Fruit fly (Drosophila melanogaster) whole organism, embryonic: ENCODE data around the gene cdi.

Experiments used
- Antp ChIP-seq: fragments of 200-800 bp; sonication (Bioruptor generic); optimal IDR thresholded peaks from 3 replicates; lab custom pipeline; 2016; ENCODE audit warnings: missing biosample characterization, missing genetic modification characterization
- B-H1 ChIP-seq: fragments of 200-800 bp; sonication (Bioruptor generic); IDR thresholded peaks from 3 replicates; pipeline ENCODE4 v1.3.6; 2022; ENCODE audit warnings: missing biosample characterization, missing genetic modification characterization
- CG10462 ChIP-seq: fragments of 200-800 bp; sonication (Bioruptor generic); optimal IDR thresholded peaks from 2 replicates; lab custom pipeline; 2016; ENCODE audit warnings: missing biosample characterization, missing genetic modification characterization
- CG11398 ChIP-seq: fragments of 200-800 bp; sonication (Bioruptor generic); optimal IDR thresholded peaks from 2 replicates; lab custom pipeline; 2016; ENCODE audit warnings: missing biosample characterization, missing genetic modification characterization
- CG11695 ChIP-seq: fragments of 200-800 bp; sonication (Bioruptor generic); IDR thresholded peaks from 3 replicates; pipeline ENCODE4 v1.3.6; 2022; ENCODE audit warnings: missing biosample characterization, missing genetic modification characterization
- CG12071 ChIP-seq: fragments of 200-800 bp; sonication (Bioruptor generic); optimal IDR thresholded peaks from 3 replicates; lab custom pipeline; 2018; ENCODE audit warnings: missing biosample characterization, mild to moderate bottlenecking, missing genetic modification characterization
- CG13775 ChIP-seq: fragments of 200-800 bp; sonication (Bioruptor generic); optimal IDR thresholded peaks from 3 replicates; lab custom pipeline; 2017; ENCODE audit warnings: missing biosample characterization, mild to moderate bottlenecking, missing genetic modification characterization
- CG16815 ChIP-seq: fragments of 200-800 bp; sonication (Bioruptor generic); optimal IDR thresholded peaks from 3 replicates; lab custom pipeline; 2017; ENCODE audit warnings: missing biosample characterization, mild to moderate bottlenecking, missing genetic modification characterization
- CG18599 ChIP-seq: fragments of 200-800 bp; sonication (Bioruptor generic); optimal IDR thresholded peaks from 3 replicates; lab custom pipeline; 2017; ENCODE audit warnings: missing biosample characterization, missing genetic modification characterization, mild to moderate bottlenecking, moderate library complexity, missing genetic modification reagents
- CG2202 ChIP-seq: fragments of 200-800 bp; sonication (Bioruptor generic); optimal IDR thresholded peaks from 2 replicates; lab custom pipeline; 2018; ENCODE audit warnings: missing biosample characterization, mild to moderate bottlenecking, missing genetic modification characterization
- CG30403 ChIP-seq: fragments of 200-800 bp; sonication (Bioruptor generic); optimal IDR thresholded peaks from 3 replicates; lab custom pipeline; 2016; ENCODE audit warnings: missing biosample characterization, missing genetic modification characterization
- CG4328 ChIP-seq: fragments of 200-800 bp; sonication (Bioruptor generic); optimal IDR thresholded peaks from 3 replicates; lab custom pipeline; 2017; ENCODE audit warnings: missing biosample characterization, missing genetic modification reagents, missing genetic modification characterization
- CG4707 ChIP-seq: fragments of 200-800 bp; sonication (Bioruptor generic); optimal IDR thresholded peaks from 2 replicates; lab custom pipeline; 2018; ENCODE audit warnings: missing biosample characterization, mild to moderate bottlenecking, missing genetic modification characterization, moderate library complexity
- CG5245 ChIP-seq: fragments of 200-800 bp; sonication (Bioruptor generic); optimal IDR thresholded peaks from 3 replicates; lab custom pipeline; 2016; ENCODE audit warnings: missing biosample characterization, missing genetic modification characterization
- CG6175 ChIP-seq: fragments of 200-800 bp; sonication (Bioruptor generic); IDR thresholded peaks from 3 replicates; pipeline ENCODE4 v1.3.6; 2022; ENCODE audit warnings: missing biosample characterization, missing genetic modification characterization
- CG6254 ChIP-seq: fragments of 200-800 bp; sonication (Bioruptor generic); optimal IDR thresholded peaks from 3 replicates; lab custom pipeline; 2017; ENCODE audit warnings: mild to moderate bottlenecking, missing biosample characterization, missing genetic modification reagents, missing genetic modification characterization
- Dek ChIP-seq: fragments of 200-800 bp; sonication (Bioruptor generic); optimal IDR thresholded peaks from 3 replicates; lab custom pipeline; 2019; ENCODE audit warnings: missing biosample characterization, mild to moderate bottlenecking, missing genetic modification characterization, moderate library complexity
- HLH4C ChIP-seq: fragments of 200-800 bp; sonication (Bioruptor generic); IDR thresholded peaks from 3 replicates; pipeline ENCODE4 v1.3.6; 2022; ENCODE audit warnings: missing biosample characterization, missing genetic modification characterization; ENCODE audit not compliant: partially characterized antibody
- MESR4 ChIP-seq: fragments of 200-800 bp; sonication (Bioruptor generic); optimal IDR thresholded peaks from 2 replicates; lab custom pipeline; 2018; ENCODE audit warnings: missing biosample characterization, mild to moderate bottlenecking, missing genetic modification characterization, moderate library complexity
- Mad ChIP-seq: fragments of 200-800 bp; sonication (Bioruptor generic); optimal IDR thresholded peaks from 2 replicates; lab custom pipeline; 2016; ENCODE audit warnings: missing biosample characterization, missing genetic modification characterization
- Mes4 ChIP-seq: fragments of 200-800 bp; sonication (Bioruptor generic); optimal IDR thresholded peaks from 2 replicates; lab custom pipeline; 2016; ENCODE audit warnings: missing biosample characterization, missing genetic modification characterization
- Neu2 ChIP-seq: fragments of 200-800 bp; sonication (Bioruptor generic); optimal IDR thresholded peaks from 3 replicates; lab custom pipeline; 2016; ENCODE audit warnings: missing biosample characterization, missing genetic modification characterization, borderline replicate concordance
- Oaz ChIP-seq: fragments of 200-800 bp; sonication (Bioruptor generic); IDR thresholded peaks from 2 replicates; pipeline ENCODE4 v1.3.6; 2022; ENCODE audit warnings: missing biosample characterization, missing genetic modification characterization
- Oli ChIP-seq: fragments of 200-800 bp; sonication (Bioruptor generic); optimal IDR thresholded peaks from 2 replicates; lab custom pipeline; 2018; ENCODE audit warnings: missing biosample characterization, mild to moderate bottlenecking, missing genetic modification characterization, moderate library complexity
- ap ChIP-seq: fragments of 200-800 bp; sonication (Bioruptor generic); IDR thresholded peaks from 2 replicates; pipeline ENCODE4 v1.3.6; 2022; ENCODE audit warnings: missing biosample characterization, missing genetic modification characterization
- cg ChIP-seq: fragments of 200-800 bp; sonication (Bioruptor generic); optimal IDR thresholded peaks from 3 replicates; lab custom pipeline; 2019; ENCODE audit warnings: missing biosample characterization, mild to moderate bottlenecking, missing genetic modification characterization, moderate library complexity
- chm ChIP-seq: fragments of 200-800 bp; sonication (Bioruptor generic); IDR thresholded peaks from 2 replicates; pipeline ENCODE4 v1.3.6; 2022; ENCODE audit warnings: missing biosample characterization, missing genetic modification characterization
- cwo ChIP-seq: fragments of 200-800 bp; sonication (Bioruptor generic); optimal IDR thresholded peaks from 3 replicates; lab custom pipeline; 2017; ENCODE audit warnings: missing biosample characterization, missing genetic modification characterization, mild to moderate bottlenecking, moderate library complexity, missing genetic modification reagents
- dmrt11E ChIP-seq: fragments of 200-800 bp; sonication (Bioruptor generic); optimal IDR thresholded peaks from 3 replicates; lab custom pipeline; 2018; ENCODE audit warnings: missing biosample characterization, mild to moderate bottlenecking, missing genetic modification characterization, moderate library complexity
- en ChIP-seq: fragments of 200-800 bp; sonication (Bioruptor generic); optimal IDR thresholded peaks from 2 replicates; lab custom pipeline; 2016; ENCODE audit warnings: missing biosample characterization, missing genetic modification characterization
- fd3F ChIP-seq: fragments of 200-800 bp; sonication (Bioruptor generic); optimal IDR thresholded peaks from 2 replicates; lab custom pipeline; 2018; ENCODE audit warnings: missing biosample characterization, mild to moderate bottlenecking, missing genetic modification characterization, moderate library complexity
- gro ChIP-seq: fragments of 200-800 bp; sonication (Bioruptor generic); optimal IDR thresholded peaks from 2 replicates; lab custom pipeline; 2016; ENCODE audit warnings: missing biosample characterization, missing genetic modification characterization
- gsb-n ChIP-seq: fragments of 200-800 bp; sonication (Bioruptor generic); optimal IDR thresholded peaks from 3 replicates; lab custom pipeline; 2018; ENCODE audit warnings: missing biosample characterization, mild to moderate bottlenecking, missing genetic modification characterization
- jigr1 ChIP-seq: fragments of 200-800 bp; sonication (Bioruptor generic); IDR thresholded peaks from 3 replicates; pipeline ENCODE4 v1.3.6; 2022; ENCODE audit warnings: missing biosample characterization, missing genetic modification characterization
- kah ChIP-seq: fragments of 200-800 bp; sonication (Bioruptor generic); optimal IDR thresholded peaks from 2 replicates; lab custom pipeline; 2018; ENCODE audit warnings: missing biosample characterization, mild to moderate bottlenecking, missing genetic modification characterization
- lbe ChIP-seq: fragments of 200-800 bp; sonication (Bioruptor generic); optimal IDR thresholded peaks from 2 replicates; lab custom pipeline; 2016; ENCODE audit warnings: missing biosample characterization, mild to moderate bottlenecking, missing genetic modification characterization
- pan ChIP-seq, 4 experiments: fragments of >200 bp in 3 of 4; fragments of 200-800 bp in 1 of 4; sonication (Bioruptor generic) in 1 of 4; optimal IDR thresholded peaks in 3 of 4; IDR thresholded peaks in 1 of 4; 2 replicates each; pipeline versions ENCODE4 v1.3.6 to Lab custom; 2017 to 2022; ENCODE audit warnings: missing biosample characterization in 2 of 4, missing genetic modification characterization in 2 of 4, mixed read lengths in 1 of 4
- pb ChIP-seq: fragments of 200-800 bp; sonication (Bioruptor generic); optimal IDR thresholded peaks from 3 replicates; lab custom pipeline; 2016; ENCODE audit warnings: missing biosample characterization, missing genetic modification characterization
- phol ChIP-seq: fragments of 200-800 bp; sonication (Bioruptor generic); optimal IDR thresholded peaks from 3 replicates; lab custom pipeline; 2018; ENCODE audit warnings: missing biosample characterization, mild to moderate bottlenecking, missing genetic modification characterization, moderate library complexity
- prd ChIP-seq, 3 experiments: fragments of >200 bp in 2 of 3; fragments of 200-800 bp in 1 of 3; sonication (Bioruptor generic) in 1 of 3; optimal IDR thresholded peaks in 2 of 3; IDR thresholded peaks in 1 of 3; 2 replicates in 2 of 3; 3 replicates in 1 of 3; pipeline versions ENCODE4 v1.3.6 to Lab custom; 2017 to 2022; ENCODE audit warnings: missing biosample characterization in 1 of 3, missing genetic modification characterization in 1 of 3
- psq ChIP-seq: fragments of 200-800 bp; sonication (Bioruptor generic); optimal IDR thresholded peaks from 2 replicates; lab custom pipeline; 2017; ENCODE audit warnings: missing biosample characterization, missing genetic modification characterization
- sens-2 ChIP-seq: fragments of 200-800 bp; sonication (Bioruptor generic); IDR thresholded peaks from 2 replicates; pipeline ENCODE4 v1.3.6; 2022; ENCODE audit warnings: missing biosample characterization, missing genetic modification characterization
- slbo ChIP-seq: fragments of 200-800 bp; sonication (Bioruptor generic); IDR thresholded peaks from 2 replicates; pipeline ENCODE4 v1.3.6; 2022; ENCODE audit warnings: missing biosample characterization, missing genetic modification characterization
- ssp ChIP-seq: fragments of 200-800 bp; sonication (Bioruptor generic); IDR thresholded peaks from 2 replicates; pipeline ENCODE4 v1.3.6; 2022; ENCODE audit warnings: missing biosample characterization, missing genetic modification characterization
- usp ChIP-seq: fragments of >200 bp; optimal IDR thresholded peaks from 2 replicates; lab custom pipeline; 2017; ENCODE audit warnings: missing biosample characterization, missing genetic modification characterization
- vvl ChIP-seq: fragments of 200-800 bp; sonication (Bioruptor generic); IDR thresholded peaks from 2 replicates; pipeline ENCODE4 v1.3.6; 2022; ENCODE audit warnings: missing biosample characterization, missing genetic modification characterization
- wek ChIP-seq: fragments of 200-800 bp; sonication (Bioruptor generic); optimal IDR thresholded peaks from 3 replicates; lab custom pipeline; 2018; ENCODE audit warnings: missing biosample characterization, mild to moderate bottlenecking, missing genetic modification characterization, moderate library complexity
- z ChIP-seq: fragments of 200-800 bp; sonication (Bioruptor generic); IDR thresholded peaks from 3 replicates; pipeline ENCODE4 v1.3.6; 2022; ENCODE audit warnings: missing biosample characterization, missing genetic modification characterization
- zen2 ChIP-seq: fragments of 200-800 bp; sonication (Bioruptor generic); IDR thresholded peaks from 3 replicates; pipeline ENCODE4 v1.3.6; 2022; ENCODE audit warnings: missing biosample characterization, missing genetic modification characterization; ENCODE audit not compliant: partially characterized antibody

The cdi gene

DNA sequence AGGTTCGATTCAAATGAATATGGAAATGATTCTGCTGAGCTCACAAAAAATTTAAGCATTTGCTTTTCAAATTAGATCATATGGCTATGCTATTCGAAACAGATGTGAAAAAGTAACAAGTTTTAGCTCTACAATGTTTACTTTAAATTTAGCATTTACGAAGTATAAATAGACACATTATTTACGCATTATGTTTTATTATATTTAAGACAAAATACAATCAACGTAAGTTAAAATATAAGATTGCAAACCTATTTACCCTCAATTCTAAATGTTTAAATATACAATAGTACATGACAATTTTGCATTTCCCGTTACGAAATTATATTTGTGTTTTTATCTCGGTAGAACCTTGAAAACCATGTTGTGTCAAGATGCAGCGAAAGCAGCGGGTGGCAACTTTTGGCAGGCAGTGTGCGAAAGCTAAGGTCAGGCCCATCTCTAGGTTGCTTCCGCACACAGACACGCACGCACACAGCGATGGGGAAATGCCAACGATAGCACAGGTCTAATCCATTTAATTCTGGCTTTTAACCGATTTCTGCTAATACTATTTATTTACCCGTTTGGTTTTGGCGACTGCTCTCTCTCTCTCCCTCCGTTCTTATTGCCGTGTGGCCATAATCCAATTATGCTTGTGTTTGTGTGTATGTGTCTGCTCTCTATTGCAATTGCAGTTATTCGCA, 800 bp downstream of the cdi start (continued):
- TF ChIP-seq Neu2, result no peak
- peak; percentile 62 for TF ChIP-seq slbo (GFP tag; lab: Robert Waterston, UW)
- no peak for TF ChIP-seq Mes4 (GFP tag; lab: Kevin White, UChicago)
- TF ChIP-seq psq (GFP tag; lab: Kevin White, UChicago), result no peak
- TF ChIP-seq CG11398 (GFP tag; lab: Kevin White, UChicago), result no peak
- TF ChIP-seq Oli (tag; lab: Kevin White, UChicago), result no peak
- TF ChIP-seq pan (optimal IDR thresholded peaks at IDR 0.05; lab: Kevin White, UChicago), result no peak
- peak in 1 of 2 experiments; percentile 8 for TF ChIP-seq pan (GFP tag; optimal IDR thresholded peaks at IDR 0.05 in 1 of 2, IDR thresholded peaks at IDR 0.05 in 1 of 2)
- TF ChIP-seq ap (GFP tag; lab: Robert Waterston, UW), result no peak
- no peak for TF ChIP-seq zen2 (GFP tag; lab: Robert Waterston, UW)
- TF ChIP-seq gro (GFP tag; lab: Kevin White, UChicago), result no peak
- no peak for TF ChIP-seq Mad
- TF ChIP-seq en (GFP tag; lab: Kevin White, UChicago), result no peak
- TF ChIP-seq CG10462 (GFP tag; lab: Kevin White, UChicago), result no peak
- TF ChIP-seq CG6254, result no peak
- no peak for TF ChIP-seq ssp (GFP tag; lab: Robert Waterston, UW)
- no peak for TF ChIP-seq kah (GFP tag; lab: Kevin White, UChicago)
- TF ChIP-seq dmrt11E (tag; lab: Kevin White, UChicago), result no peak
- TF ChIP-seq Oaz (GFP tag; lab: Robert Waterston, UW), result no peak
- TF ChIP-seq CG5245 (GFP tag; lab: Kevin White, UChicago), result no peak
- TF ChIP-seq CG11695 (GFP tag; lab: Robert Waterston, UW), result no peak
- peak; percentile 20 for TF ChIP-seq fd3F (GFP tag; lab: Kevin White, UChicago)
- peak; percentile 24 for TF ChIP-seq CG30403 (GFP tag; lab: Kevin White, UChicago)
- no peak for TF ChIP-seq HLH4C (GFP tag; lab: Robert Waterston, UW)
- TF ChIP-seq z (GFP tag; lab: Robert Waterston, UW), result no peak
- no peak for TF ChIP-seq CG4707
- peak; percentile 22 for TF ChIP-seq CG16815 (GFP tag; lab: Kevin White, UChicago)
- TF ChIP-seq sens-2, result 0 out of 2 replicates have a peak, but pooled peaks have one; percentile 14
- TF ChIP-seq vvl (GFP tag; lab: Robert Waterston, UW), result peak; percentile 64
- peak; percentile 54; the same call in 1 of the 3 replicates for TF ChIP-seq CG6175 (GFP tag; lab: Robert Waterston, UW)
- no peak for TF ChIP-seq cg (GFP tag; lab: Kevin White, UChicago)
- no peak for TF ChIP-seq cwo (GFP tag; lab: Kevin White, UChicago)
- TF ChIP-seq prd (optimal IDR thresholded peaks at IDR 0.05; lab: Kevin White, UChicago), result no peak
- TF ChIP-seq prd (GFP tag; IDR thresholded peaks at IDR 0.05; lab: Robert Waterston, UW), result no peak
- no peak for TF ChIP-seq MESR4 (GFP tag; lab: Kevin White, UChicago)
- TF ChIP-seq wek, result no peak
- TF ChIP-seq pb (GFP tag; lab: Kevin White, UChicago), result no peak
- TF ChIP-seq CG2202 (tag; lab: Kevin White, UChicago), result no peak
- TF ChIP-seq lbe (GFP tag; lab: Kevin White, UChicago), result no peak
- TF ChIP-seq CG13775 (GFP tag; lab: Kevin White, UChicago), result peak; percentile 34
- no peak for TF ChIP-seq usp
- no peak for TF ChIP-seq gsb-n (tag; lab: Kevin White, UChicago)
- TF ChIP-seq chm (GFP tag; lab: Robert Waterston, UW), result peak; percentile 56; the same call in 1 of the 2 replicates
- peak; percentile 9 for TF ChIP-seq Dek
- TF ChIP-seq B-H1 (GFP tag; lab: Robert Waterston, UW), result no peak
- peak; percentile 14 for TF ChIP-seq CG4328 (GFP tag; lab: Kevin White, UChicago)
- TF ChIP-seq phol (tag; lab: Kevin White, UChicago), result peak; percentile 34
- peak; percentile 28 for TF ChIP-seq CG12071 (GFP tag; lab: Kevin White, UChicago)
- no peak for TF ChIP-seq Antp (GFP tag; lab: Kevin White, UChicago)
- TF ChIP-seq jigr1, result no peak
- TF ChIP-seq CG18599 (GFP tag; lab: Kevin White, UChicago), result no peak
